Worm (Caenorhabditis elegans): ENCODE measurements around the gene nsun-5.

The nsun-5 gene

ce11 chrII:15025599-15026164 is 56.3 kb downstream of the nsun-5 start, which contains the start of gene cmtr-1 (continued):
- TF ChIP-seq fos-1 (tag; optimal IDR thresholded peaks at IDR 0.05) (peak; percentile 97), lsy-2 (tag; optimal IDR thresholded peaks at IDR 0.05) (peak; percentile 90 to 95), nhr-10 (tag; optimal IDR thresholded peaks at IDR 0.05) (peak; percentile 14), snpc-4 (tag; optimal IDR thresholded peaks at IDR 0.05) (peak; percentile 100), nhr-12 (tag; optimal IDR thresholded peaks at IDR 0.05) (peak; percentile 20), ztf-11 (tag; optimal IDR thresholded peaks at IDR 0.05) (peak; percentile 68), ZK546.5 (tag; optimal IDR thresholded peaks at IDR 0.05) (peak; percentile 5), lin-39 (tag; optimal IDR thresholded peaks at IDR 0.05) (no peak), unc-55 (GFP tag; optimal IDR thresholded peaks at IDR 0.05) (peak; percentile 99), lin-13 (GFP tag; optimal IDR thresholded peaks at IDR 0.05) (peak; percentile 97), crh-2 (tag; optimal IDR thresholded peaks at IDR 0.05) (peak; percentile 99), ceh-16 (tag; optimal IDR thresholded peaks at IDR 0.05) (peak; percentile 91), nhr-129 (tag; optimal IDR thresholded peaks at IDR 0.05) (peak; percentile 90), ztf-1 (GFP tag; conservative IDR thresholded peaks at IDR 0.05) (0 out of 2 replicates have a peak, but pooled peaks have one; percentile 26), gmeb-1 (tag; optimal IDR thresholded peaks at IDR 0.05) (peak; percentile 95), peb-1 (tag; optimal IDR thresholded peaks at IDR 0.05) (no peak), lin-11 (tag; optimal IDR thresholded peaks at IDR 0.05) (peak; percentile 91), nhr-25 (tag; optimal IDR thresholded peaks at IDR 0.05) (peak; percentile 95), blmp-1 (tag; optimal IDR thresholded peaks at IDR 0.05; ENCODE audit: insufficient read depth) (peak; percentile 87), egl-27 (tag; optimal IDR thresholded peaks at IDR 0.05) (peak; percentile 95), zag-1 (tag; optimal IDR thresholded peaks at IDR 0.05) (peak; percentile 45), unc-39 (tag; optimal IDR thresholded peaks at IDR 0.05) (no peak), sma-9 (GFP tag; optimal IDR thresholded peaks at IDR 0.05) (peak; percentile 98), sma-9 (tag; optimal IDR thresholded peaks at IDR 0.05) (no peak), ama-1 (optimal IDR thresholded peaks at IDR 0.05) (peak; percentile 94), dmd-4 (tag; optimal IDR thresholded peaks at IDR 0.05) (no peak)

DNA sequence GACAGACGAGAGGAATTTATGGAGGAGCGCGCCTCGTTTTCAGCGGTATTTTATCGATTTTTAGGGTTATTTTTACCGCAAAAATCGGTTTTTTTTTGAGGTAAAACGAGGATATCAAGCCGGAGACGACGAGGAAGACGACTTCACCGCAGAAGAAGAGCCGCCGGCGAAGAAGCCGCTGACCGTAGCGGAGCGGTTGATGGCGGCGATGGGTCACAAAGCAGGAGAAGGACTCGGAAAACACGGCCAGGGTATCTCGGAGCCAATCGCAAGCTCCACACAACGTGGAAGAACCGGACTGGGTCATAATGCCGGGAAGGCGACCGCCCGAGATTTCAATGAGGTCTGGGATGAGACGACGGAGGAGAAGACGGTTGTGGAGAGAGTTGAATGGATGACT is 57.0 kb downstream of the nsun-5 start:
- TF ChIP-seq nhr-77 (tag; optimal IDR thresholded peaks at IDR 0.05) (no peak), sem-4 (tag; optimal IDR thresholded peaks at IDR 0.05) (no peak), mbf-1 (tag; optimal IDR thresholded peaks at IDR 0.05) (no peak)

All from whole organism, L2 larva.